Worm (Caenorhabditis elegans) whole organism, L4 larva: ENCODE results near the gene cwp-1.

ENCODE experiments used
- madf-9 ChIP-seq: fragments of 200-800 bp; sonication (Bioruptor generic); conservative IDR thresholded peaks from 2 replicates; pipeline ENCODE4 v1.3.6; 2022; ENCODE audit warnings: missing genetic modification reagents, missing genetic modification characterization, missing compliant biosample characterization
- mep-1 ChIP-seq: fragments of 150-350 bp; sonication (generic microtip); optimal IDR thresholded peaks from 3 replicates; lab custom pipeline; 2014; ENCODE audit warnings: missing biosample characterization, missing genetic modification characterization
- snpc-4 ChIP-seq: fragments of 150-350 bp; optimal IDR thresholded peaks from 2 replicates; lab custom pipeline; 2014; ENCODE audit warnings: missing biosample characterization, missing genetic modification characterization

DNA sequence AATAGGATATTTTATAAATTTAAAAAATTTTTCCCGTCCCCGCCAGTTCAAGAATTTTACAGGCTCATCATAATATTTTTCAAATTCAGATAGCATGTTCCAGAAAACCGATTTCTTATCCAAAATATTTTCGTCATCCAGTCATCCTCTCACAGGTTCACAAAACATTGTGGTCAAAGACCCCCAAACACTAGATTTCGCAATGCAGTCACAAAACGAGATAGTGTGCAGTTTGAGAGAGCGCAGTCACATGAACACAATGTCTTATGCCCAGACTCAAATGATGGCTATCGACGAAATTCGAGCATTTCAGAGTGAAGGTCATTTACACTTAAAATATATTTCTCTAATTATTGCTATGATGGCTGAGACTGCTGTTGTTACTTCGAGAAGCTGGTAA, 3.5 kb upstream of the cwp-1 start, which contains the start of gene abhd-5.2:
- TF ChIP-seq snpc-4 (tag; lab: Kevin White, UChicago) (no peak), madf-9 (GFP tag; lab: Robert Waterston, UW) (no peak), mep-1 (tag; lab: Kevin White, UChicago) (peak; percentile 53)
